Fruit fly (Drosophila melanogaster) whole organism, embryonic: Measurements from ENCODE around the gene Rpt6.

Source experiments
- CG10274 ChIP-seq: fragments of 200-800 bp; sonication (Bioruptor generic); optimal IDR thresholded peaks from 3 replicates; lab custom pipeline; 2017; ENCODE audit warnings: missing biosample characterization, mild to moderate bottlenecking, missing genetic modification characterization
- CG10543 ChIP-seq: fragments of 200-800 bp; sonication (Bioruptor generic); optimal IDR thresholded peaks from 3 replicates; lab custom pipeline; 2017; ENCODE audit warnings: missing biosample characterization, mild to moderate bottlenecking, missing genetic modification characterization, moderate library complexity
- CG11456 ChIP-seq: fragments of 200-800 bp; sonication (Bioruptor generic); IDR thresholded peaks from 3 replicates; pipeline ENCODE4 v1.3.6; 2022; ENCODE audit warnings: missing biosample characterization, missing genetic modification characterization
- CG13424 ChIP-seq: fragments of 200-800 bp; sonication (Bioruptor generic); optimal IDR thresholded peaks from 2 replicates; lab custom pipeline; 2019; ENCODE audit warnings: missing biosample characterization, mild to moderate bottlenecking, missing genetic modification characterization, moderate library complexity
- CG13624 ChIP-seq: fragments of 200-800 bp; sonication (Bioruptor generic); optimal IDR thresholded peaks from 2 replicates; lab custom pipeline; 2016; ENCODE audit warnings: missing biosample characterization, missing genetic modification characterization
- CG13775 ChIP-seq: fragments of 200-800 bp; sonication (Bioruptor generic); optimal IDR thresholded peaks from 3 replicates; lab custom pipeline; 2017; ENCODE audit warnings: missing biosample characterization, mild to moderate bottlenecking, missing genetic modification characterization
- CG15514 ChIP-seq: fragments of 200-800 bp; sonication (Bioruptor generic); optimal IDR thresholded peaks from 3 replicates; lab custom pipeline; 2017; ENCODE audit warnings: missing biosample characterization, missing genetic modification characterization, mild to moderate bottlenecking, moderate library complexity, missing genetic modification reagents
- CG15696 ChIP-seq: fragments of 200-800 bp; sonication (Bioruptor generic); optimal IDR thresholded peaks from 2 replicates; lab custom pipeline; 2019; ENCODE audit warnings: missing biosample characterization, mild to moderate bottlenecking, missing genetic modification characterization, moderate library complexity
- CG1603 ChIP-seq: fragments of 200-800 bp; sonication (Bioruptor generic); optimal IDR thresholded peaks from 2 replicates; lab custom pipeline; 2019; ENCODE audit warnings: missing biosample characterization, mild to moderate bottlenecking, missing genetic modification characterization, moderate library complexity
- CG17385 ChIP-seq: fragments of 200-800 bp; sonication (Bioruptor generic); optimal IDR thresholded peaks from 3 replicates; lab custom pipeline; 2018; ENCODE audit warnings: missing biosample characterization, mild to moderate bottlenecking, missing genetic modification characterization
- CG18599 ChIP-seq: fragments of 200-800 bp; sonication (Bioruptor generic); optimal IDR thresholded peaks from 3 replicates; lab custom pipeline; 2017; ENCODE audit warnings: missing biosample characterization, missing genetic modification characterization, mild to moderate bottlenecking, moderate library complexity, missing genetic modification reagents
- CG30020 ChIP-seq: fragments of 200-800 bp; optimal IDR thresholded peaks from 2 replicates; lab custom pipeline; 2019; ENCODE audit warnings: missing biosample characterization, mild to moderate bottlenecking, missing genetic modification characterization, moderate library complexity
- CG32772 ChIP-seq: fragments of 200-800 bp; sonication (Bioruptor generic); IDR thresholded peaks from 2 replicates; pipeline ENCODE4 v1.3.6; 2022; ENCODE audit warnings: missing biosample characterization, missing genetic modification characterization
- CG34376 ChIP-seq: fragments of 200-800 bp; sonication (Bioruptor generic); optimal IDR thresholded peaks from 2 replicates; lab custom pipeline; 2018; ENCODE audit warnings: missing biosample characterization, mild to moderate bottlenecking, missing genetic modification characterization
- CG4328 ChIP-seq: fragments of 200-800 bp; sonication (Bioruptor generic); optimal IDR thresholded peaks from 3 replicates; lab custom pipeline; 2017; ENCODE audit warnings: missing biosample characterization, missing genetic modification reagents, missing genetic modification characterization
- CG7786 ChIP-seq: fragments of 200-800 bp; sonication (Bioruptor generic); optimal IDR thresholded peaks from 2 replicates; lab custom pipeline; 2016; ENCODE audit warnings: missing biosample characterization, missing genetic modification characterization
- CHES-1-like ChIP-seq: fragments of 200-800 bp; sonication (Bioruptor generic); optimal IDR thresholded peaks from 2 replicates; lab custom pipeline; 2016; ENCODE audit warnings: missing biosample characterization, missing genetic modification characterization
- E2f2 ChIP-seq: fragments of 200-800 bp; sonication (Bioruptor generic); IDR thresholded peaks from 2 replicates; pipeline ENCODE4 v1.3.6; 2022; ENCODE audit warnings: missing biosample characterization, missing genetic modification characterization
- HHEX ChIP-seq: fragments of 200-800 bp; sonication (Bioruptor generic); optimal IDR thresholded peaks from 3 replicates; lab custom pipeline; 2017; ENCODE audit warnings: missing biosample characterization, mild to moderate bottlenecking, missing genetic modification characterization, missing genetic modification reagents
- Hsf ChIP-seq: fragments of 200-800 bp; sonication (Bioruptor generic); optimal IDR thresholded peaks from 3 replicates; lab custom pipeline; 2016; ENCODE audit warnings: missing biosample characterization, missing genetic modification characterization
- Lpt ChIP-seq: fragments of >200 bp; optimal IDR thresholded peaks from 2 replicates; lab custom pipeline; 2018; ENCODE audit warnings: missing biosample characterization, missing genetic modification characterization
- MBD-R2 ChIP-seq: fragments of 200-800 bp; sonication (Bioruptor generic); IDR thresholded peaks from 2 replicates; pipeline ENCODE4 v1.3.6; 2022; ENCODE audit warnings: missing biosample characterization, missing genetic modification characterization
- MESR4 ChIP-seq: fragments of 200-800 bp; sonication (Bioruptor generic); optimal IDR thresholded peaks from 2 replicates; lab custom pipeline; 2018; ENCODE audit warnings: missing biosample characterization, mild to moderate bottlenecking, missing genetic modification characterization, moderate library complexity
- MTF-1 ChIP-seq: fragments of 200-800 bp; sonication (Bioruptor generic); optimal IDR thresholded peaks from 2 replicates; lab custom pipeline; 2018; ENCODE audit warnings: missing biosample characterization, mild to moderate bottlenecking, missing genetic modification characterization, borderline replicate concordance
- Max ChIP-seq: fragments of 200-800 bp; sonication (Bioruptor generic); optimal IDR thresholded peaks from 2 replicates; lab custom pipeline; 2016; ENCODE audit warnings: missing biosample characterization, mild to moderate bottlenecking, missing genetic modification characterization
- Myb ChIP-seq: fragments of 200-800 bp; sonication (Bioruptor generic); optimal IDR thresholded peaks from 2 replicates; lab custom pipeline; 2016; ENCODE audit warnings: missing biosample characterization, missing genetic modification characterization
- Ravus ChIP-seq: fragments of 200-800 bp; sonication (Bioruptor generic); IDR thresholded peaks from 2 replicates; pipeline ENCODE4 v1.3.6; 2022; ENCODE audit warnings: missing biosample characterization, missing genetic modification characterization
- Tbp ChIP-seq: fragments of >200 bp; optimal IDR thresholded peaks from 2 replicates; lab custom pipeline; 2018; ENCODE audit warnings: missing biosample characterization, missing genetic modification characterization
- bbx ChIP-seq: fragments of 200-800 bp; sonication (Bioruptor generic); IDR thresholded peaks from 2 replicates; pipeline ENCODE4 v1.3.6; 2022; ENCODE audit warnings: missing biosample characterization, missing genetic modification characterization; ENCODE audit not compliant: partially characterized antibody
- bcd ChIP-seq: fragments of 200-800 bp; sonication (Bioruptor generic); optimal IDR thresholded peaks from 2 replicates; lab custom pipeline; 2017; ENCODE audit warnings: missing biosample characterization, mild to moderate bottlenecking, missing genetic modification characterization
- cato ChIP-seq: fragments of 200-800 bp; sonication (Bioruptor generic); optimal IDR thresholded peaks from 2 replicates; lab custom pipeline; 2016; ENCODE audit warnings: missing biosample characterization, missing genetic modification characterization, borderline replicate concordance
- chif ChIP-seq, 2 experiments: fragments of 200-800 bp; sonication (Bioruptor generic); optimal IDR thresholded peaks; 3 replicates each; lab custom pipeline; 2016; ENCODE audit warnings: missing biosample characterization in 2 of 2, missing genetic modification characterization in 2 of 2
- dm ChIP-seq: fragments of 200-800 bp; sonication (Bioruptor generic); optimal IDR thresholded peaks from 3 replicates; lab custom pipeline; 2016; ENCODE audit warnings: missing biosample characterization, missing genetic modification characterization
- ewg ChIP-seq: fragments of 200-800 bp; sonication (Bioruptor generic); optimal IDR thresholded peaks from 3 replicates; lab custom pipeline; 2017; ENCODE audit warnings: mild to moderate bottlenecking, missing biosample characterization, missing genetic modification reagents, missing genetic modification characterization
- exex ChIP-seq: fragments of 200-800 bp; sonication (Bioruptor generic); optimal IDR thresholded peaks from 4 replicates; lab custom pipeline; 2018; ENCODE audit warnings: missing biosample characterization, mild to moderate bottlenecking, missing genetic modification characterization, moderate library complexity
- ftz-f1 ChIP-seq: fragments of 200-800 bp; sonication (Bioruptor generic); optimal IDR thresholded peaks from 2 replicates; lab custom pipeline; 2016; ENCODE audit warnings: missing biosample characterization, missing genetic modification characterization
- gro ChIP-seq: fragments of 200-800 bp; sonication (Bioruptor generic); optimal IDR thresholded peaks from 2 replicates; lab custom pipeline; 2016; ENCODE audit warnings: missing biosample characterization, missing genetic modification characterization
- kni ChIP-seq: fragments of 200-800 bp; sonication (Bioruptor generic); optimal IDR thresholded peaks from 3 replicates; lab custom pipeline; 2017; ENCODE audit warnings: mild to moderate bottlenecking, missing biosample characterization, missing genetic modification reagents, missing genetic modification characterization
- maf-S ChIP-seq: fragments of 200-800 bp; sonication (Bioruptor generic); optimal IDR thresholded peaks from 2 replicates; lab custom pipeline; 2016; ENCODE audit warnings: missing biosample characterization, missing genetic modification characterization
- mirr ChIP-seq: fragments of 200-800 bp; sonication (Bioruptor generic); optimal IDR thresholded peaks from 3 replicates; lab custom pipeline; 2018; ENCODE audit warnings: missing biosample characterization, mild to moderate bottlenecking, missing genetic modification characterization
- onecut ChIP-seq: fragments of 200-800 bp; sonication (Bioruptor generic); IDR thresholded peaks from 2 replicates; pipeline ENCODE4 v1.3.6; 2022; ENCODE audit warnings: missing biosample characterization, missing genetic modification characterization
- ro ChIP-seq: fragments of 200-800 bp; sonication (Bioruptor generic); IDR thresholded peaks from 2 replicates; pipeline ENCODE4 v1.3.6; 2022; ENCODE audit warnings: missing biosample characterization, missing genetic modification characterization
- sna ChIP-seq: fragments of 200-800 bp; sonication (Bioruptor generic); IDR thresholded peaks from 2 replicates; pipeline ENCODE4 v1.3.6; 2022; ENCODE audit warnings: missing biosample characterization, missing genetic modification characterization; ENCODE audit not compliant: partially characterized antibody
- sug ChIP-seq: fragments of 200-800 bp; optimal IDR thresholded peaks from 2 replicates; lab custom pipeline; 2019; ENCODE audit warnings: missing biosample characterization, mild to moderate bottlenecking, missing genetic modification characterization, moderate library complexity

Rpt6 gene

DNA sequence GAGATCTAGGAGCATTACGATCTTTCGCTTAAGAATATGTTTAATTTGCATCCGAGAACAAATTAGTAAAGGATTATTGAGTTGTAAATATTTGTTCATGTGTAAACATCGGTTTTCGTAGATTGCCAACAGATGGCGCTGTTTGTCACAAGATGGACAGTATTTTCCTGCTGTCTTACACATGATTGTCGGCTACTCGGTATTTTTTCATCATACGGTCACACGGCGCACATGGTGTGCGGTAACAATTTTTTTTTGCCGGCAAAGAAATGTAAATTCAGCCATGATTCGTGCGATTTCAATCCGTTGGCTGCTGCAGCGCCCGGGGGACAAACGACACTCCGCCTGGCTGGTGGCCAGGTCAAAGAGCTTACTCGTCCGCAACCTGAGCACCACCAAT lies 47.0 kb downstream of the Rpt6 start, which contains the start of the genes bbx and waw (continued):
- TF ChIP-seq CG4328 (peak; percentile 25), kni (GFP tag; lab: Kevin White, UChicago) (peak; percentile 53), bcd (GFP tag; lab: Kevin White, UChicago) (peak; percentile 21), MBD-R2 (peak; percentile 80), CG13775 (GFP tag; lab: Kevin White, UChicago) (peak; percentile 18), CG15696 (tag; lab: Kevin White, UChicago) (peak; percentile 66), Ravus (GFP tag; lab: Robert Waterston, UW) (no peak), cato (GFP tag; lab: Kevin White, UChicago) (no peak), CG18599 (GFP tag; lab: Kevin White, UChicago) (no peak), maf-S (GFP tag; lab: Kevin White, UChicago) (peak; percentile 50), CG13624 (GFP tag; lab: Kevin White, UChicago) (peak; percentile 38), Max (GFP tag; lab: Kevin White, UChicago) (peak; percentile 65), Tbp (GFP tag; lab: Kevin White, UChicago) (no peak), Lpt (no peak), bbx (GFP tag; lab: Robert Waterston, UW) (peak; percentile 41; the same call in 1 of the 2 replicates), CG17385 (peak; percentile 40), CG30020 (tag; lab: Kevin White, UChicago) (peak; percentile 8), CG15514 (GFP tag; lab: Kevin White, UChicago) (peak; percentile 60), sug (tag; lab: Kevin White, UChicago) (peak; percentile 43), dm (GFP tag; lab: Kevin White, UChicago) (peak; percentile 84), HHEX (GFP tag; lab: Kevin White, UChicago) (peak; percentile 34), mirr (GFP tag; lab: Kevin White, UChicago) (peak; percentile 54), CHES-1-like (GFP tag; lab: Kevin White, UChicago) (peak; percentile 40), ro (no peak), CG1603 (peak; percentile 72), Hsf (GFP tag; lab: Kevin White, UChicago) (peak; percentile 17), ewg (peak; percentile 52), CG7786 (no peak), ftz-f1 (GFP tag; lab: Kevin White, UChicago) (peak; percentile 64), chif (GFP tag; optimal IDR thresholded peaks at IDR 0.05; lab: Kevin White, UChicago) (peak in 1 of 2 experiments; percentile 11), CG32772 (peak; percentile 37; the same call in 1 of the 2 replicates), gro (peak; percentile 28), sna (GFP tag; lab: Robert Waterston, UW) (no peak), Myb (GFP tag; lab: Kevin White, UChicago) (peak; percentile 47), CG11456 (GFP tag; lab: Robert Waterston, UW) (peak; percentile 64; the same call in 1 of the 3 replicates), MESR4 (peak; percentile 71), E2f2 (GFP tag; lab: Robert Waterston, UW) (peak; percentile 64), CG10274 (GFP tag; lab: Kevin White, UChicago) (no peak), MTF-1 (GFP tag; lab: Kevin White, UChicago) (peak; percentile 11)

DNA sequence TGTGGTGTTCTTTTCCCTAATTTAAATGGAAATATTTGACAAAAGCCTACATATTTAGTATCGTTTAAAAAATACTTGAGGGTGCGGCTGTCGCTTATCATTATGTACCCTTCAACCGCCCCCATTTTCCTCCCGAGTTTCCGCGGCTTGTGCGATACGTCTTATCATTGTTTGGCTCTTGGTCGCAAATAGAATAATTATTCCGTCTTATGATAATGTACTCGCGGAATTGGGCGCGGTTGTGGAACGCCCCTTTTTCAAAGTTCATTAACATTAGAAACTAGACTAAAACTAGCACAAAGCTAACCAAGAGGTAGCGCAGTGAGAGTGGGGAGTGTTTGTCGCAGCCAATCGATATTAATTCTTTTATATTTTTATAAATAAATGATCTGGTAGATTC lies 49.6 kb downstream of the Rpt6 start:
- no peak for TF ChIP-seq CG13424 (tag; lab: Kevin White, UChicago)
- TF ChIP-seq exex (tag; lab: Kevin White, UChicago): peak; percentile 74
- peak; percentile 10 for TF ChIP-seq sug (tag; lab: Kevin White, UChicago)
- TF ChIP-seq mirr (GFP tag; lab: Kevin White, UChicago): peak; percentile 13
- TF ChIP-seq CG17385: no peak
- TF ChIP-seq CG10543 (GFP tag; lab: Kevin White, UChicago): peak; percentile 11
- TF ChIP-seq MBD-R2: no peak
- peak; percentile 41 for TF ChIP-seq CG34376 (GFP tag; lab: Kevin White, UChicago)
- TF ChIP-seq onecut: no peak
